Fruit fly (Drosophila melanogaster) whole organism, prepupa: Measurements from ENCODE around the gene alpha-Est10.

Source experiments
- CG10669 ChIP-seq: fragments of 200-800 bp; sonication (Bioruptor generic); optimal IDR thresholded peaks from 3 replicates; lab custom pipeline; 2018; ENCODE audit warnings: missing biosample characterization, mild to moderate bottlenecking, missing genetic modification characterization, moderate library complexity
- CG31627 ChIP-seq: fragments of 200-800 bp; sonication (Bioruptor generic); optimal IDR thresholded peaks from 3 replicates; lab custom pipeline; 2016; ENCODE audit warnings: missing biosample characterization, missing genetic modification characterization
- salr ChIP-seq, 2 experiments: fragments of 200-800 bp; sonication (Bioruptor generic); optimal IDR thresholded peaks; 3 replicates each; lab custom pipeline; 2016 to 2018; ENCODE audit warnings: missing biosample characterization in 2 of 2, missing genetic modification characterization in 2 of 2, mild to moderate bottlenecking in 1 of 2
- topi ChIP-seq: fragments of 200-800 bp; sonication (Bioruptor generic); optimal IDR thresholded peaks from 3 replicates; lab custom pipeline; 2016; ENCODE audit warnings: missing biosample characterization, missing genetic modification characterization

- TF ChIP-seq salr (GFP tag; optimal IDR thresholded peaks at IDR 0.05; lab: Kevin White, UChicago) (no peak), CG31627 (no peak), CG10669 (GFP tag; lab: Kevin White, UChicago) (no peak), topi (GFP tag; lab: Kevin White, UChicago) (no peak)
Observed at dm6 chr3R:7438869-7439268, 54.8 kb downstream of the alpha-Est10 start.
